Worm (Caenorhabditis elegans): Measurements from ENCODE around the gene bed-2.

Gene bed-2

ce11 chrIII:11472861-11473260 is 2.3 kb upstream of the bed-2 start:
- no peak for TF ChIP-seq Y75B8A.6 (GFP tag; IDR thresholded peaks at IDR 0.05)
- TF ChIP-seq egl-43 (GFP tag; IDR thresholded peaks at IDR 0.05): no peak
- TF ChIP-seq ceh-28 (tag; optimal IDR thresholded peaks at IDR 0.05): no peak
- no peak for TF ChIP-seq arid-1 (GFP tag; conservative IDR thresholded peaks at IDR 0.05)
- no peak for TF ChIP-seq egl-27 (tag; optimal IDR thresholded peaks at IDR 0.05)
- no peak for TF ChIP-seq ctbp-1 (GFP tag; IDR thresholded peaks at IDR 0.05)

ce11 chrIII:11471336-11471735 is 728 bp upstream of the bed-2 start:
- no peak for TF ChIP-seq unc-130 (GFP tag; optimal IDR thresholded peaks at IDR 0.05)
- no peak for TF ChIP-seq lin-39 (tag; optimal IDR thresholded peaks at IDR 0.05)
- TF ChIP-seq lin-38 (GFP tag; IDR thresholded peaks at IDR 0.05): peak; percentile 61
- no peak for TF ChIP-seq lim-7 (GFP tag; IDR thresholded peaks at IDR 0.05)
- no peak for TF ChIP-seq spr-1 (tag; optimal IDR thresholded peaks at IDR 0.05)
- TF ChIP-seq nhr-48 (tag; optimal IDR thresholded peaks at IDR 0.05): no peak
- no peak for TF ChIP-seq Y75B8A.6 (GFP tag; IDR thresholded peaks at IDR 0.05)
- no peak for TF ChIP-seq T20F7.1 (GFP tag; optimal IDR thresholded peaks at IDR 0.05)
- no peak for TF ChIP-seq nhr-11 (tag; optimal IDR thresholded peaks at IDR 0.05)
- no peak for TF ChIP-seq T26A8.4 (GFP tag; IDR thresholded peaks at IDR 0.05)
- TF ChIP-seq lin-15B (tag; optimal IDR thresholded peaks at IDR 0.05): no peak
- TF ChIP-seq dmd-8 (GFP tag; IDR thresholded peaks at IDR 0.05): no peak
- peak in 1 of 2 experiments; percentile 5 for TF ChIP-seq lsy-2 (tag; optimal IDR thresholded peaks at IDR 0.05)
- TF ChIP-seq sdz-12 (GFP tag; optimal IDR thresholded peaks at IDR 0.05): no peak
- TF ChIP-seq pha-4 (GFP tag; IDR thresholded peaks at IDR 0.05): no peak
- no peak for TF ChIP-seq pha-4 (tag; optimal IDR thresholded peaks at IDR 0.05)

- TF ChIP-seq Y105C5A.15 (GFP tag; IDR thresholded peaks at IDR 0.05) (no peak), dpl-1 (GFP tag; optimal IDR thresholded peaks at IDR 0.05) (no peak), F26F4.8 (GFP tag; conservative IDR thresholded peaks at IDR 0.05) (no peak), cey-2 (tag; optimal IDR thresholded peaks at IDR 0.05; ENCODE audit: borderline replicate concordance, insufficient read depth) (no peak), T20F7.1 (GFP tag; optimal IDR thresholded peaks at IDR 0.05) (no peak), gei-8 (GFP tag; optimal IDR thresholded peaks at IDR 0.05) (no peak), ceh-44 (GFP tag; IDR thresholded peaks at IDR 0.05) (0 out of 2 replicates have a peak, but pooled peaks have one; percentile 12), tag-97 (GFP tag; IDR thresholded peaks at IDR 0.05) (no peak), madf-9 (GFP tag; conservative IDR thresholded peaks at IDR 0.05) (no peak), attf-4 (tag; optimal IDR thresholded peaks at IDR 0.05) (no peak), lir-3 (tag; optimal IDR thresholded peaks at IDR 0.05) (no peak), nhr-76 (tag; optimal IDR thresholded peaks at IDR 0.05) (no peak), lin-29 (GFP tag; IDR thresholded peaks at IDR 0.05) (no peak), nhr-6 (tag; optimal IDR thresholded peaks at IDR 0.05) (no peak), pqm-1 (tag; optimal IDR thresholded peaks at IDR 0.05) (no peak), unc-62 (GFP tag; optimal IDR thresholded peaks at IDR 0.05 in 1 of 2) (no peak), unc-62 (tag; optimal IDR thresholded peaks at IDR 0.05) (no peak), F37D6.2 (tag; optimal IDR thresholded peaks at IDR 0.05) (no peak), ZK546.5 (tag; optimal IDR thresholded peaks at IDR 0.05) (no peak), spr-3 (GFP tag; optimal IDR thresholded peaks at IDR 0.05) (no peak), Y5F2A.4 (GFP tag; optimal IDR thresholded peaks at IDR 0.05) (no peak), nhr-41 (GFP tag; IDR thresholded peaks at IDR 0.05) (no peak), fos-1 (tag; optimal IDR thresholded peaks at IDR 0.05) (no peak), D1046.2 (GFP tag; IDR thresholded peaks at IDR 0.05) (no peak), R02D3.7 (tag; optimal IDR thresholded peaks at IDR 0.05) (no peak), duxl-1 (tag; optimal IDR thresholded peaks at IDR 0.05; ENCODE audit: poor library complexity) (no peak), nhr-42 (GFP tag; IDR thresholded peaks at IDR 0.05) (no peak), snpc-4 (tag; optimal IDR thresholded peaks at IDR 0.05) (no peak), spr-1 (tag; optimal IDR thresholded peaks at IDR 0.05) (no peak), hlh-11 (tag; optimal IDR thresholded peaks at IDR 0.05) (peak; percentile 9), ceh-28 (tag; optimal IDR thresholded peaks at IDR 0.05) (no peak)
Observed at ce11 chrIII:11467631-11468481, 2.8 kb downstream of the bed-2 start.

All from whole organism, L4 larva.